Fruit fly (Drosophila melanogaster): ENCODE measurements around the gene Cpr64Ac.
A peak's percentile ranks its signal among the peaks of the same experiment; 100 is the strongest.

The Cpr64Ac gene

DNA sequence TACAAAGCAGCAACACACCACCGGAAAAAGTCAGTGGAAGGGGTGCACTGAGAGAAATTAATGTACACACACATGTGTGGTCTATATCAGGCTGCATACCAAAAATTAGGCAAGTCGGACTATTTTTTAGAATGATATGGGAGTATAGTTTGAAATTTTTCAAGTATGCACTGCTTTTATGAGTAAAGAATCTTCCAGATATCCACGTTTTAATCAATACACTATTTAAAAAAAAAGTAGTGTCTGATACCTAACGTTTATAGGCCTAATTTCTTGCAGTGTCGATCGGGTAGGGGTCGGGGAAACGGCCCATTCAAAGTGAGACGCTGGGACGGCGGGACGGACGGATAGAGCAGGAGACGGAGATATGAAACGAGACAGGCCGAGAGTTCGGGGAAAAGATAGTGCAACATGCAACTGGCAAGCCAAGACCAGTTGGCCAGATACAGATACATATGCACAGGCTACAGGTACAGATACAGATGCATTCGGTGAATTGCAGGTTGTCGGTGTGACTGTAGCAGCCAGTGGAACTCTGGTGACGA is 17.7 kb upstream of the Cpr64Ac start (continued):
- TF ChIP-seq HLH4C (GFP tag; IDR thresholded peaks at IDR 0.05; ENCODE audit: partially characterized antibody) (no peak), CG31365 (tag; optimal IDR thresholded peaks at IDR 0.05) (peak; percentile 74), Bteb2 (GFP tag; optimal IDR thresholded peaks at IDR 0.05) (peak; percentile 81), CG2875 (GFP tag; optimal IDR thresholded peaks at IDR 0.05) (peak; percentile 92), insv (GFP tag; optimal IDR thresholded peaks at IDR 0.05) (peak; percentile 32 to 55), CoRest (tag; optimal IDR thresholded peaks at IDR 0.05) (peak; percentile 95), nerfin-2 (GFP tag; IDR thresholded peaks at IDR 0.05; ENCODE audit: partially characterized antibody) (no peak), NFAT (GFP tag; IDR thresholded peaks at IDR 0.05) (no peak), CG17385 (GFP tag; optimal IDR thresholded peaks at IDR 0.05) (peak; percentile 86), CG11723 (GFP tag; optimal IDR thresholded peaks at IDR 0.05) (peak; percentile 87), Dad (GFP tag; optimal IDR thresholded peaks at IDR 0.05) (peak; percentile 91), oc (tag; optimal IDR thresholded peaks at IDR 0.05) (peak; percentile 91), phol (tag; optimal IDR thresholded peaks at IDR 0.05) (peak; percentile 97), nau (GFP tag; optimal IDR thresholded peaks at IDR 0.05) (peak; percentile 84), CG7372 (GFP tag; IDR thresholded peaks at IDR 0.05) (peak; percentile 79), mld (GFP tag; IDR thresholded peaks at IDR 0.05; ENCODE audit: partially characterized antibody) (no peak), Ptx1 (GFP tag; IDR thresholded peaks at IDR 0.05) (peak; percentile 93), tx (GFP tag; optimal IDR thresholded peaks at IDR 0.05) (peak; percentile 93), Rfx (GFP tag; IDR thresholded peaks at IDR 0.05) (peak; percentile 69), Deaf1 (tag; optimal IDR thresholded peaks at IDR 0.05) (peak; percentile 64), CG10959 (GFP tag; IDR thresholded peaks at IDR 0.05) (peak; percentile 95), bcd (GFP tag; optimal IDR thresholded peaks at IDR 0.05) (peak; percentile 92), Gsc (GFP tag; IDR thresholded peaks at IDR 0.05) (peak; percentile 87), HmgD (GFP tag; optimal IDR thresholded peaks at IDR 0.05) (peak; percentile 84), CG16815 (GFP tag; optimal IDR thresholded peaks at IDR 0.05) (peak; percentile 96), Hsf (GFP tag; optimal IDR thresholded peaks at IDR 0.05) (peak; percentile 95), Aef1 (GFP tag; IDR thresholded peaks at IDR 0.05) (peak; percentile 73), dmrt99B (tag; optimal IDR thresholded peaks at IDR 0.05) (peak; percentile 97), tll (GFP tag; optimal IDR thresholded peaks at IDR 0.05) (peak; percentile 85 to 93), twi (tag; optimal IDR thresholded peaks at IDR 0.05) (peak; percentile 90), unc-4 (GFP tag; IDR thresholded peaks at IDR 0.05; ENCODE audit: partially characterized antibody) (no peak), MBD-R2 (GFP tag; IDR thresholded peaks at IDR 0.05) (peak; percentile 27; the same call in 1 of the 2 replicates), Spps (tag; optimal IDR thresholded peaks at IDR 0.05) (peak; percentile 95), mirr (GFP tag; optimal IDR thresholded peaks at IDR 0.05) (no peak), crp (GFP tag; optimal IDR thresholded peaks at IDR 0.05) (peak in 1 of 2 experiments; percentile 66), CG6765 (GFP tag; optimal IDR thresholded peaks at IDR 0.05) (peak; percentile 31), CG7786 (GFP tag; optimal IDR thresholded peaks at IDR 0.05) (peak; percentile 91), CG14014 (GFP tag; IDR thresholded peaks at IDR 0.05) (peak; percentile 43; the same call in 1 of the 2 replicates), sens (GFP tag) (peak; percentile 100), seq (GFP tag; IDR thresholded peaks at IDR 0.05) (peak; percentile 77), dimm (GFP tag; IDR thresholded peaks at IDR 0.05) (peak; percentile 71), kni (GFP tag; optimal IDR thresholded peaks at IDR 0.05) (peak; percentile 93), jigr1 (GFP tag; IDR thresholded peaks at IDR 0.05) (peak; percentile 89), CG14710 (tag; optimal IDR thresholded peaks at IDR 0.05) (peak; percentile 97), odd (GFP tag; optimal IDR thresholded peaks at IDR 0.05) (peak; percentile 91), H15 (GFP tag; IDR thresholded peaks at IDR 0.05) (peak; percentile 79), Atf-2 (GFP tag; optimal IDR thresholded peaks at IDR 0.05) (peak; percentile 93), CG32532 (GFP tag; IDR thresholded peaks at IDR 0.05) (peak; percentile 21; the same call in 1 of the 2 replicates), otp (GFP tag; IDR thresholded peaks at IDR 0.05) (peak; percentile 91), CG1024 (GFP tag; IDR thresholded peaks at IDR 0.05) (peak; percentile 66)

Measured in whole organism, embryonic.